Fruit fly (Drosophila melanogaster) whole organism, embryonic: ENCODE measurements around the gene eloF.

ENCODE experiments used
- CG10462 ChIP-seq: fragments of 200-800 bp; sonication (Bioruptor generic); optimal IDR thresholded peaks from 2 replicates; lab custom pipeline; 2016; ENCODE audit warnings: missing biosample characterization, missing genetic modification characterization
- CG10979 ChIP-seq: fragments of 200-800 bp; sonication (Bioruptor generic); optimal IDR thresholded peaks from 2 replicates; lab custom pipeline; 2018; ENCODE audit warnings: missing biosample characterization, mild to moderate bottlenecking, missing genetic modification characterization, moderate library complexity
- CG11093 ChIP-seq: fragments of 200-800 bp; sonication (Bioruptor generic); IDR thresholded peaks from 3 replicates; pipeline ENCODE4 v1.3.6; 2022; ENCODE audit warnings: missing biosample characterization, missing genetic modification characterization
- CG11696 ChIP-seq: fragments of 200-800 bp; sonication (Bioruptor generic); IDR thresholded peaks from 2 replicates; pipeline ENCODE4 v1.3.6; 2022; ENCODE audit warnings: missing biosample characterization, missing genetic modification characterization
- CG12659 ChIP-seq: fragments of 200-800 bp; sonication (Bioruptor generic); optimal IDR thresholded peaks from 3 replicates; lab custom pipeline; 2017; ENCODE audit warnings: mild to moderate bottlenecking, missing biosample characterization, missing genetic modification reagents, missing genetic modification characterization
- CG12744 ChIP-seq: fragments of 200-800 bp; sonication (Bioruptor generic); optimal IDR thresholded peaks from 2 replicates; lab custom pipeline; 2016; ENCODE audit warnings: missing biosample characterization, missing genetic modification characterization
- CG13424 ChIP-seq: fragments of 200-800 bp; sonication (Bioruptor generic); optimal IDR thresholded peaks from 2 replicates; lab custom pipeline; 2019; ENCODE audit warnings: missing biosample characterization, mild to moderate bottlenecking, missing genetic modification characterization, moderate library complexity
- CG13894 ChIP-seq: fragments of 200-800 bp; sonication (Bioruptor generic); optimal IDR thresholded peaks from 3 replicates; lab custom pipeline; 2018; ENCODE audit warnings: missing biosample characterization, mild to moderate bottlenecking, missing genetic modification characterization, moderate library complexity
- CG15479 ChIP-seq: fragments of 200-800 bp; sonication (Bioruptor generic); optimal IDR thresholded peaks from 3 replicates; lab custom pipeline; 2019; ENCODE audit warnings: missing biosample characterization, mild to moderate bottlenecking, missing genetic modification characterization, moderate library complexity
- CG1603 ChIP-seq: fragments of 200-800 bp; sonication (Bioruptor generic); optimal IDR thresholded peaks from 2 replicates; lab custom pipeline; 2019; ENCODE audit warnings: missing biosample characterization, mild to moderate bottlenecking, missing genetic modification characterization, moderate library complexity
- CG18599 ChIP-seq: fragments of 200-800 bp; sonication (Bioruptor generic); optimal IDR thresholded peaks from 3 replicates; lab custom pipeline; 2017; ENCODE audit warnings: missing biosample characterization, missing genetic modification characterization, mild to moderate bottlenecking, moderate library complexity, missing genetic modification reagents
- CG2889 ChIP-seq: fragments of 200-800 bp; sonication (Bioruptor generic); IDR thresholded peaks from 3 replicates; pipeline ENCODE4 v1.3.6; 2022; ENCODE audit warnings: missing biosample characterization, missing genetic modification characterization
- CG31388 ChIP-seq: fragments of 200-800 bp; sonication (Bioruptor generic); optimal IDR thresholded peaks from 2 replicates; lab custom pipeline; 2016; ENCODE audit warnings: missing biosample characterization, missing genetic modification characterization
- CG4424 ChIP-seq: fragments of 200-800 bp; sonication (Bioruptor generic); optimal IDR thresholded peaks from 3 replicates; lab custom pipeline; 2016; ENCODE audit warnings: missing biosample characterization, missing genetic modification characterization
- CG6654 ChIP-seq: fragments of 200-800 bp; sonication (Bioruptor generic); optimal IDR thresholded peaks from 2 replicates; lab custom pipeline; 2017; ENCODE audit warnings: missing biosample characterization, mild to moderate bottlenecking, missing genetic modification characterization
- CG7372 ChIP-seq: fragments of 200-800 bp; sonication (Bioruptor generic); IDR thresholded peaks from 2 replicates; pipeline ENCODE4 v1.3.6; 2022; ENCODE audit warnings: missing biosample characterization, missing genetic modification characterization
- CG7987 ChIP-seq: fragments of 200-800 bp; sonication (Bioruptor generic); optimal IDR thresholded peaks from 2 replicates; lab custom pipeline; 2018; ENCODE audit warnings: missing biosample characterization, mild to moderate bottlenecking, missing genetic modification characterization, moderate library complexity
- CG9215 ChIP-seq: fragments of 200-800 bp; sonication (Bioruptor generic); IDR thresholded peaks from 2 replicates; pipeline ENCODE4 v1.3.6; 2022; ENCODE audit warnings: missing biosample characterization, missing genetic modification characterization
- D19B ChIP-seq: fragments of 200-800 bp; sonication (Bioruptor generic); optimal IDR thresholded peaks from 2 replicates; lab custom pipeline; 2017; ENCODE audit warnings: missing biosample characterization, mild to moderate bottlenecking, missing genetic modification characterization
- Dad ChIP-seq: fragments of 200-800 bp; sonication (Bioruptor generic); optimal IDR thresholded peaks from 3 replicates; lab custom pipeline; 2016; ENCODE audit warnings: missing biosample characterization, missing genetic modification characterization
- Doc2 ChIP-seq: fragments of 200-800 bp; sonication (Bioruptor generic); IDR thresholded peaks from 2 replicates; pipeline ENCODE4 v1.3.6; 2022; ENCODE audit warnings: missing biosample characterization, missing genetic modification characterization
- Eip74EF ChIP-seq, 2 experiments: fragments of 200-800 bp in 1 of 2; fragments of >200 bp in 1 of 2; sonication (Bioruptor generic) in 1 of 2; optimal IDR thresholded peaks; 2 replicates each; lab custom pipeline; 2017 to 2019; ENCODE audit warnings: missing biosample characterization in 2 of 2, missing genetic modification characterization in 2 of 2, mild to moderate bottlenecking in 1 of 2, moderate library complexity in 1 of 2
- Hmx ChIP-seq: fragments of 200-800 bp; sonication (Bioruptor generic); optimal IDR thresholded peaks from 2 replicates; lab custom pipeline; 2016; ENCODE audit warnings: missing biosample characterization, missing genetic modification characterization
- Hr51 ChIP-seq, 2 experiments: fragments of 200-800 bp; sonication (Bioruptor generic); optimal IDR thresholded peaks; 2 replicates in 1 of 2; 3 replicates in 1 of 2; lab custom pipeline; 2016 to 2018; ENCODE audit warnings: missing biosample characterization in 2 of 2, missing genetic modification characterization in 2 of 2, mild to moderate bottlenecking in 1 of 2, moderate library complexity in 1 of 2
- Jarid2 ChIP-seq: fragments of 200-800 bp; sonication (Bioruptor generic); optimal IDR thresholded peaks from 3 replicates; lab custom pipeline; 2017; ENCODE audit warnings: mild to moderate bottlenecking, missing biosample characterization, missing genetic modification reagents, missing genetic modification characterization
- Lhr ChIP-seq: fragments of 200-800 bp; sonication (Bioruptor generic); optimal IDR thresholded peaks from 3 replicates; lab custom pipeline; 2017; ENCODE audit warnings: mild to moderate bottlenecking, missing biosample characterization, missing genetic modification reagents, missing genetic modification characterization
- Max ChIP-seq: fragments of 200-800 bp; sonication (Bioruptor generic); optimal IDR thresholded peaks from 2 replicates; lab custom pipeline; 2016; ENCODE audit warnings: missing biosample characterization, mild to moderate bottlenecking, missing genetic modification characterization
- Scr ChIP-seq: fragments of 200-800 bp; sonication (Bioruptor generic); IDR thresholded peaks from 2 replicates; pipeline ENCODE4 v1.3.6; 2022; ENCODE audit warnings: missing biosample characterization, missing genetic modification characterization; ENCODE audit not compliant: partially characterized antibody
- Spps ChIP-seq: fragments of 200-800 bp; sonication (Bioruptor generic); optimal IDR thresholded peaks from 2 replicates; lab custom pipeline; 2018; ENCODE audit warnings: missing biosample characterization, mild to moderate bottlenecking, missing genetic modification characterization
- Trl ChIP-seq, 3 experiments: fragments of >200 bp in 2 of 3; fragments of 200-800 bp in 1 of 3; sonication (Bioruptor generic) in 1 of 3; optimal IDR thresholded peaks; 2 replicates in 1 of 3; 3 replicates in 2 of 3; lab custom pipeline; 2016 to 2017; ENCODE audit warnings: missing biosample characterization in 1 of 3, missing genetic modification characterization in 1 of 3
- ac ChIP-seq: fragments of 200-800 bp; sonication (Bioruptor generic); optimal IDR thresholded peaks from 3 replicates; lab custom pipeline; 2017; ENCODE audit warnings: missing biosample characterization, mild to moderate bottlenecking, missing genetic modification characterization
- al ChIP-seq: fragments of 200-800 bp; sonication (Bioruptor generic); IDR thresholded peaks from 2 replicates; pipeline ENCODE4 v1.3.6; 2022; ENCODE audit warnings: missing biosample characterization, missing genetic modification characterization
- bbx ChIP-seq: fragments of 200-800 bp; sonication (Bioruptor generic); IDR thresholded peaks from 2 replicates; pipeline ENCODE4 v1.3.6; 2022; ENCODE audit warnings: missing biosample characterization, missing genetic modification characterization; ENCODE audit not compliant: partially characterized antibody
- bigmax ChIP-seq: fragments of 200-800 bp; sonication (Bioruptor generic); optimal IDR thresholded peaks from 2 replicates; lab custom pipeline; 2018; ENCODE audit warnings: missing biosample characterization, mild to moderate bottlenecking, missing genetic modification characterization
- chm ChIP-seq: fragments of 200-800 bp; sonication (Bioruptor generic); IDR thresholded peaks from 2 replicates; pipeline ENCODE4 v1.3.6; 2022; ENCODE audit warnings: missing biosample characterization, missing genetic modification characterization
- cwo ChIP-seq: fragments of 200-800 bp; sonication (Bioruptor generic); optimal IDR thresholded peaks from 3 replicates; lab custom pipeline; 2017; ENCODE audit warnings: missing biosample characterization, missing genetic modification characterization, mild to moderate bottlenecking, moderate library complexity, missing genetic modification reagents
- kah ChIP-seq: fragments of 200-800 bp; sonication (Bioruptor generic); optimal IDR thresholded peaks from 2 replicates; lab custom pipeline; 2018; ENCODE audit warnings: missing biosample characterization, mild to moderate bottlenecking, missing genetic modification characterization
- klu ChIP-seq: fragments of 200-800 bp; sonication (Bioruptor generic); IDR thresholded peaks from 2 replicates; pipeline ENCODE4 v1.3.6; 2022; ENCODE audit warnings: missing biosample characterization, missing genetic modification characterization
- odd ChIP-seq: fragments of 200-800 bp; sonication (Bioruptor generic); optimal IDR thresholded peaks from 2 replicates; lab custom pipeline; 2017; ENCODE audit warnings: missing biosample characterization, mild to moderate bottlenecking, missing genetic modification characterization
- p53 ChIP-seq: fragments of 200-800 bp; sonication (Bioruptor generic); optimal IDR thresholded peaks from 2 replicates; lab custom pipeline; 2016; ENCODE audit warnings: missing biosample characterization, missing genetic modification characterization
- ranshi ChIP-seq: fragments of 200-800 bp; sonication (Bioruptor generic); IDR thresholded peaks from 2 replicates; pipeline ENCODE4 v1.3.6; 2022; ENCODE audit warnings: missing biosample characterization, missing genetic modification characterization
- sc ChIP-seq, 3 experiments: fragments of >200 bp in 2 of 3; fragments of 200-800 bp in 1 of 3; sonication (Bioruptor generic) in 1 of 3; optimal IDR thresholded peaks; 2 replicates in 2 of 3; 3 replicates in 1 of 3; lab custom pipeline; 2017; ENCODE audit warnings: mild to moderate bottlenecking in 1 of 3, missing biosample characterization in 1 of 3, missing genetic modification characterization in 1 of 3, missing genetic modification reagents in 1 of 3
- sob ChIP-seq: fragments of 200-800 bp; sonication (Bioruptor generic); IDR thresholded peaks from 2 replicates; pipeline ENCODE4 v1.3.6; 2022; ENCODE audit warnings: missing biosample characterization, missing genetic modification characterization
- stc ChIP-seq: fragments of 200-800 bp; sonication (Bioruptor generic); IDR thresholded peaks from 2 replicates; pipeline ENCODE4 v1.3.6; 2022; ENCODE audit warnings: missing biosample characterization, missing genetic modification characterization
- tup ChIP-seq: fragments of 200-800 bp; sonication (Bioruptor generic); optimal IDR thresholded peaks from 2 replicates; lab custom pipeline; 2016; ENCODE audit warnings: missing biosample characterization, mild to moderate bottlenecking, missing genetic modification characterization, moderate library complexity
- wek ChIP-seq: fragments of 200-800 bp; sonication (Bioruptor generic); optimal IDR thresholded peaks from 3 replicates; lab custom pipeline; 2018; ENCODE audit warnings: missing biosample characterization, mild to moderate bottlenecking, missing genetic modification characterization, moderate library complexity
- z ChIP-seq: fragments of 200-800 bp; sonication (Bioruptor generic); IDR thresholded peaks from 3 replicates; pipeline ENCODE4 v1.3.6; 2022; ENCODE audit warnings: missing biosample characterization, missing genetic modification characterization
- zen2 ChIP-seq: fragments of 200-800 bp; sonication (Bioruptor generic); IDR thresholded peaks from 3 replicates; pipeline ENCODE4 v1.3.6; 2022; ENCODE audit warnings: missing biosample characterization, missing genetic modification characterization; ENCODE audit not compliant: partially characterized antibody

eloF gene

dm6 chr3R:9791177-9791806 lies 22.7 kb upstream of the eloF start, which contains the start of the genes CG12945 and CG8507 (continued):
- TF ChIP-seq ranshi (GFP tag; lab: Robert Waterston, UW), result no peak
- TF ChIP-seq CG7372 (GFP tag; lab: Robert Waterston, UW), result no peak
- no peak for TF ChIP-seq ac (GFP tag; lab: Kevin White, UChicago)
- no peak for TF ChIP-seq z (GFP tag; lab: Robert Waterston, UW)
- no peak for TF ChIP-seq Hmx (GFP tag; lab: Kevin White, UChicago)
- peak; percentile 63 for TF ChIP-seq Max (GFP tag; lab: Kevin White, UChicago)
- no peak for TF ChIP-seq stc (GFP tag; lab: Robert Waterston, UW)
- TF ChIP-seq zen2, result no peak
- TF ChIP-seq Dad (GFP tag; lab: Kevin White, UChicago), result peak; percentile 26
- no peak for TF ChIP-seq Doc2 (GFP tag; lab: Robert Waterston, UW)
- no peak for TF ChIP-seq CG31388 (GFP tag; lab: Kevin White, UChicago)
- TF ChIP-seq Spps, result no peak
- no peak for TF ChIP-seq chm (GFP tag; lab: Robert Waterston, UW)
- no peak for TF ChIP-seq CG11093
- peak; percentile 8 for TF ChIP-seq CG15479 (GFP tag; lab: Kevin White, UChicago)
- TF ChIP-seq CG10979 (tag; lab: Kevin White, UChicago), result peak; percentile 31
- TF ChIP-seq Lhr (GFP tag; lab: Kevin White, UChicago), result no peak
- no peak for TF ChIP-seq wek (GFP tag; lab: Kevin White, UChicago)
- no peak for TF ChIP-seq CG13894
- no peak for TF ChIP-seq Eip74EF (GFP tag; optimal IDR thresholded peaks at IDR 0.05; lab: Kevin White, UChicago)
- TF ChIP-seq Trl (optimal IDR thresholded peaks at IDR 0.05; lab: Kevin White, UChicago), result no peak
- peak; percentile 4 for TF ChIP-seq Trl (GFP tag; optimal IDR thresholded peaks at IDR 0.05; lab: Kevin White, UChicago)
- TF ChIP-seq CG13424 (tag; lab: Kevin White, UChicago), result peak; percentile 67
- TF ChIP-seq CG4424 (GFP tag; lab: Kevin White, UChicago), result no peak
- peak; percentile 37; the same call in 1 of the 2 replicates for TF ChIP-seq al
- no peak for TF ChIP-seq CG7987 (GFP tag; lab: Kevin White, UChicago)
- TF ChIP-seq kah (GFP tag; lab: Kevin White, UChicago), result no peak
- TF ChIP-seq cwo (GFP tag; lab: Kevin White, UChicago), result no peak
- TF ChIP-seq CG11696 (GFP tag; lab: Robert Waterston, UW), result no peak
- peak; percentile 8; the same call in 1 of the 2 replicates for TF ChIP-seq sob (GFP tag; lab: Robert Waterston, UW)
- TF ChIP-seq Jarid2 (GFP tag; lab: Kevin White, UChicago), result no peak
- TF ChIP-seq p53, result no peak
- peak; percentile 32 for TF ChIP-seq CG1603 (tag; lab: Kevin White, UChicago)
- peak; percentile 68 for TF ChIP-seq CG12659 (GFP tag; lab: Kevin White, UChicago)
- no peak for TF ChIP-seq Scr
- no peak for TF ChIP-seq klu
- TF ChIP-seq sc (optimal IDR thresholded peaks at IDR 0.05; lab: Kevin White, UChicago), result no peak
- no peak for TF ChIP-seq sc (GFP tag; optimal IDR thresholded peaks at IDR 0.05; lab: Kevin White, UChicago)
- TF ChIP-seq CG2889, result no peak
- peak; percentile 29; the same call in 1 of the 2 replicates for TF ChIP-seq CG9215 (GFP tag; lab: Robert Waterston, UW)
- TF ChIP-seq odd (GFP tag; lab: Kevin White, UChicago), result no peak
- no peak for TF ChIP-seq CG10462 (GFP tag; lab: Kevin White, UChicago)
- peak; percentile 43 for TF ChIP-seq CG12744
- TF ChIP-seq CG6654 (GFP tag; lab: Kevin White, UChicago), result no peak
- TF ChIP-seq Hr51 (GFP tag; optimal IDR thresholded peaks at IDR 0.05; lab: Kevin White, UChicago), result no peak
- 0 out of 2 replicates have a peak, but pooled peaks have one; percentile 18 for TF ChIP-seq bbx (GFP tag; lab: Robert Waterston, UW)
- no peak for TF ChIP-seq CG18599 (GFP tag; lab: Kevin White, UChicago)
- no peak for TF ChIP-seq bigmax (GFP tag; lab: Kevin White, UChicago)
- no peak for TF ChIP-seq tup (GFP tag; lab: Kevin White, UChicago)
- TF ChIP-seq D19B (GFP tag; lab: Kevin White, UChicago), result no peak
